Fruit fly (Drosophila melanogaster): ENCODE results near the gene nan.

The nan gene

dm6 chr3L:14167917-14168316 lies 21.5 kb downstream of the nan start:
- TF ChIP-seq CG33017 (tag; optimal IDR thresholded peaks at IDR 0.05) = no peak
- no peak for TF ChIP-seq kay (GFP tag; ENCODE audit: borderline replicate concordance)
- no peak for TF ChIP-seq CG1620 (GFP tag; optimal IDR thresholded peaks at IDR 0.05)
- no peak for TF ChIP-seq CG5204 (GFP tag; optimal IDR thresholded peaks at IDR 0.05)
- TF ChIP-seq Clk (GFP tag; optimal IDR thresholded peaks at IDR 0.05) = no peak
- TF ChIP-seq tj (GFP tag; optimal IDR thresholded peaks at IDR 0.05) = no peak
- TF ChIP-seq ovo (GFP tag; optimal IDR thresholded peaks at IDR 0.05) = no peak
- TF ChIP-seq toe (GFP tag; optimal IDR thresholded peaks at IDR 0.05) = no peak
- no peak for TF ChIP-seq cic (GFP tag; optimal IDR thresholded peaks at IDR 0.05)
- TF ChIP-seq pad (GFP tag; optimal IDR thresholded peaks at IDR 0.05) = no peak
- TF ChIP-seq CG7101 (tag; optimal IDR thresholded peaks at IDR 0.05) = no peak
- no peak for TF ChIP-seq cnc (optimal IDR thresholded peaks at IDR 0.05)

dm6 chr3L:14166271-14166670 lies 23.2 kb downstream of the nan start:
- TF ChIP-seq CG33017 (tag; optimal IDR thresholded peaks at IDR 0.05) (no peak), CG7045 (GFP tag; optimal IDR thresholded peaks at IDR 0.05) (no peak), CG5204 (GFP tag; optimal IDR thresholded peaks at IDR 0.05) (no peak), tj (GFP tag; optimal IDR thresholded peaks at IDR 0.05) (no peak)

- TF ChIP-seq CG11617 (GFP tag; optimal IDR thresholded peaks at IDR 0.05) = no peak
- no peak for TF ChIP-seq CG33017 (tag; optimal IDR thresholded peaks at IDR 0.05)
- no peak for TF ChIP-seq CG7045 (GFP tag; optimal IDR thresholded peaks at IDR 0.05)
- TF ChIP-seq cic (GFP tag; optimal IDR thresholded peaks at IDR 0.05) = no peak
- TF ChIP-seq tj (GFP tag; optimal IDR thresholded peaks at IDR 0.05) = no peak
- no peak for TF ChIP-seq Crg-1 (GFP tag; optimal IDR thresholded peaks at IDR 0.05)
- TF ChIP-seq pad (GFP tag; optimal IDR thresholded peaks at IDR 0.05) = no peak
- TF ChIP-seq CG1620 (GFP tag; optimal IDR thresholded peaks at IDR 0.05) = no peak
- TF ChIP-seq CG12768 (GFP tag; optimal IDR thresholded peaks at IDR 0.05) = no peak
These were observed 27.5 kb downstream of the nan start for dm6 chr3L:14161951-14162350.

dm6 chr3L:14160436-14160835 lies 29.0 kb downstream of the nan start:
- TF ChIP-seq CG14711 (tag; optimal IDR thresholded peaks at IDR 0.05) (no peak), Mnt (GFP tag; optimal IDR thresholded peaks at IDR 0.05) (no peak), Clk (GFP tag; optimal IDR thresholded peaks at IDR 0.05) (no peak), CG1620 (GFP tag; optimal IDR thresholded peaks at IDR 0.05) (no peak)

dm6 chr3L:14157919-14158541 lies 31.4 kb downstream of the nan start:
- TF ChIP-seq bab1 (GFP tag; optimal IDR thresholded peaks at IDR 0.05) (no peak), CG7045 (GFP tag; optimal IDR thresholded peaks at IDR 0.05) (no peak), Mnt (GFP tag; optimal IDR thresholded peaks at IDR 0.05) (no peak), cic (GFP tag; optimal IDR thresholded peaks at IDR 0.05) (no peak), Clk (GFP tag; optimal IDR thresholded peaks at IDR 0.05) (no peak), Crg-1 (GFP tag; optimal IDR thresholded peaks at IDR 0.05) (no peak), CG7101 (tag; optimal IDR thresholded peaks at IDR 0.05) (no peak), toe (GFP tag; optimal IDR thresholded peaks at IDR 0.05) (no peak), ovo (GFP tag; optimal IDR thresholded peaks at IDR 0.05) (no peak), CG11617 (GFP tag; optimal IDR thresholded peaks at IDR 0.05) (no peak), CG1620 (GFP tag; optimal IDR thresholded peaks at IDR 0.05) (no peak), CG5204 (GFP tag; optimal IDR thresholded peaks at IDR 0.05) (no peak), cnc (optimal IDR thresholded peaks at IDR 0.05) (no peak), tj (GFP tag; optimal IDR thresholded peaks at IDR 0.05) (no peak), kay (GFP tag; ENCODE audit: borderline replicate concordance) (no peak), Hr96 (GFP tag; optimal IDR thresholded peaks at IDR 0.05) (no peak), CG33017 (tag; optimal IDR thresholded peaks at IDR 0.05) (no peak)

- no peak for TF ChIP-seq CG33017 (tag; optimal IDR thresholded peaks at IDR 0.05)
- TF ChIP-seq toe (GFP tag; optimal IDR thresholded peaks at IDR 0.05) = no peak
- TF ChIP-seq CG12768 (GFP tag; optimal IDR thresholded peaks at IDR 0.05) = no peak
- no peak for TF ChIP-seq CG14711 (tag; optimal IDR thresholded peaks at IDR 0.05)
- TF ChIP-seq CG7101 (tag; optimal IDR thresholded peaks at IDR 0.05) = no peak
- no peak for TF ChIP-seq Clk (GFP tag; optimal IDR thresholded peaks at IDR 0.05)
- no peak for TF ChIP-seq Crg-1 (GFP tag; optimal IDR thresholded peaks at IDR 0.05)
- TF ChIP-seq ovo (GFP tag; optimal IDR thresholded peaks at IDR 0.05) = no peak
- no peak for TF ChIP-seq Mnt (GFP tag; optimal IDR thresholded peaks at IDR 0.05)
- no peak for TF ChIP-seq kay (GFP tag; ENCODE audit: borderline replicate concordance)
These were observed 34.5 kb downstream of the nan start for dm6 chr3L:14154940-14155339.

dm6 chr3L:14153644-14154043 lies 35.8 kb downstream of the nan start:
- TF ChIP-seq Hr96 (GFP tag; optimal IDR thresholded peaks at IDR 0.05) (no peak), cnc (optimal IDR thresholded peaks at IDR 0.05) (no peak), toe (GFP tag; optimal IDR thresholded peaks at IDR 0.05) (no peak), CG7045 (GFP tag; optimal IDR thresholded peaks at IDR 0.05) (no peak), Clk (GFP tag; optimal IDR thresholded peaks at IDR 0.05) (no peak), Mnt (GFP tag; optimal IDR thresholded peaks at IDR 0.05) (no peak), tj (GFP tag; optimal IDR thresholded peaks at IDR 0.05) (no peak), pad (GFP tag; optimal IDR thresholded peaks at IDR 0.05) (no peak), CG1620 (GFP tag; optimal IDR thresholded peaks at IDR 0.05) (no peak), kay (GFP tag; ENCODE audit: borderline replicate concordance) (no peak), CG33017 (tag; optimal IDR thresholded peaks at IDR 0.05) (no peak), cic (GFP tag; optimal IDR thresholded peaks at IDR 0.05) (no peak), ovo (GFP tag; optimal IDR thresholded peaks at IDR 0.05) (no peak), CG5204 (GFP tag; optimal IDR thresholded peaks at IDR 0.05) (no peak), CG14711 (tag; optimal IDR thresholded peaks at IDR 0.05) (no peak), CG12768 (GFP tag; optimal IDR thresholded peaks at IDR 0.05) (no peak), Crg-1 (GFP tag; optimal IDR thresholded peaks at IDR 0.05) (no peak), CG11617 (GFP tag; optimal IDR thresholded peaks at IDR 0.05) (no peak)
